Worm (Caenorhabditis elegans) whole organism, L3 larva: ENCODE measurements around the gene prx-19.

Experiments used
- R02D3.7 ChIP-seq: fragments of 150-350 bp; optimal IDR thresholded peaks from 2 replicates; lab custom pipeline; 2014; ENCODE audit warnings: missing biosample characterization, missing genetic modification characterization
- ceh-82 ChIP-seq: fragments of 150-350 bp; optimal IDR thresholded peaks from 2 replicates; lab custom pipeline; 2014; ENCODE audit warnings: missing biosample characterization, missing genetic modification characterization
- elt-3 ChIP-seq, 3 experiments: fragments of 150-350 bp in 1 of 3; sonication (generic microtip) in 2 of 3; optimal IDR thresholded peaks; 2 replicates in 2 of 3; 4 replicates in 1 of 3; lab custom pipeline; 2014 to 2017; ENCODE audit warnings: missing biosample characterization in 3 of 3, missing genetic modification characterization in 3 of 3
- fos-1 ChIP-seq: fragments of 150-350 bp; optimal IDR thresholded peaks from 2 replicates; lab custom pipeline; 2014; ENCODE audit warnings: missing biosample characterization, missing genetic modification characterization
- lin-39 ChIP-seq: fragments of 150-350 bp; optimal IDR thresholded peaks from 2 replicates; lab custom pipeline; 2018; ENCODE audit warnings: missing biosample characterization, missing genetic modification reagents, missing genetic modification characterization
- skn-1 ChIP-seq: fragments of 150-350 bp; optimal IDR thresholded peaks from 2 replicates; lab custom pipeline; 2014; ENCODE audit warnings: missing biosample characterization, missing genetic modification characterization
- snpc-4 ChIP-seq: fragments of 150-350 bp; optimal IDR thresholded peaks from 2 replicates; lab custom pipeline; 2014; ENCODE audit warnings: missing biosample characterization, missing genetic modification characterization

- TF ChIP-seq lin-39 (tag; lab: Kevin White, UChicago) (peak; percentile 93), skn-1 (tag; lab: Kevin White, UChicago) (peak; percentile 76), elt-3 (tag; optimal IDR thresholded peaks at IDR 0.05; lab: Kevin White, UChicago) (peak in 1 of 3 experiments; percentile 74), fos-1 (peak; percentile 43), snpc-4 (tag; lab: Kevin White, UChicago) (peak; percentile 75), R02D3.7 (tag; lab: Kevin White, UChicago) (peak; percentile 44), ceh-82 (tag; lab: Kevin White, UChicago) (peak; percentile 42)
Measured at ce11 chrIII:8797211-8797733, 11.8 kb downstream of the prx-19 start.
